Worm (Caenorhabditis elegans): ENCODE data around the gene idpb-4.

idpb-4 gene

DNA sequence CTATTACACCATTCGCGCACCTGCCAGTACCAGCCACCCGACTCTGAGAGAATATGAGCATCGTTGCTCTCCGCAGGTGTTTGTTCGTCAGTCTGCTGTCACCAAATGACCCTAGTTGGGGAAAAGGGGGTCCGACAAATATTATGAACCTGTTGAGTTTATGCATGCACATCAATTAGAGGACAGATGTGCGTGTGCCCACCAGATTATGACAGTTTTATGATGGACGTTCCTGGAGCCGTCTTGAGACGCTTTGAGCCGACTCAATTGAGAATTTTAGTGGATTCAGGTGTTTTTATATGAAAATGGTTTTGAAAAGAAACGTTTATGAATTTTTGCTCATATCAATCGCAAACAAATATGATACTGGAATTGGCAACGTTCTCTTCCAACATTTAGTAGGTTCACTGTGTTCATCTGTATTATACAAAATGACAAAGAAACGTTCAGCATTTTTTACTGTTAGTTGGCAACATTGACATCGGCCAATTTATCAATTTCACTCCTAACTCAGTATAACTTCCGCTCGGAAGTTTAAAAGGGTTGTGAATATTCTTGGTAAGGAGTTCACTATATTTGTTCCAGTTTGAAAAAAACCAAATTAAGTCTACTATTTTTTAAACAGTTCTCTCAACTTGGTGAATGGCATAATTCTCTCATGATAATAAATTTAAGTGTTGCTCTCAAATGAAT lies 10.0 kb upstream of the idpb-4 start (continued):
- no peak; the same call in none of the 2 replicates for TF ChIP-seq php-3 (GFP tag; IDR thresholded peaks at IDR 0.05)
- TF ChIP-seq ZK546.5 (tag; optimal IDR thresholded peaks at IDR 0.05) = no peak
- peak; percentile 42 for TF ChIP-seq Y5F2A.4 (GFP tag; optimal IDR thresholded peaks at IDR 0.05)
- TF ChIP-seq zfp-2 (tag; optimal IDR thresholded peaks at IDR 0.05) = no peak
- TF ChIP-seq lin-15B (tag; optimal IDR thresholded peaks at IDR 0.05) = no peak
- no peak for TF ChIP-seq daf-19 (GFP tag; conservative IDR thresholded peaks at IDR 0.05)
- TF ChIP-seq nhr-25 (tag; optimal IDR thresholded peaks at IDR 0.05; ENCODE audit: borderline replicate concordance, insufficient read depth) = peak; percentile 67
- TF ChIP-seq daf-16 (GFP tag; optimal IDR thresholded peaks at IDR 0.05) = peak in 1 of 2 experiments; percentile 11
- TF ChIP-seq daf-16 (tag; optimal IDR thresholded peaks at IDR 0.05) = peak; percentile 74
- TF ChIP-seq saeg-2 (GFP tag; IDR thresholded peaks at IDR 0.05) = no peak
- TF ChIP-seq nhr-28 (tag; optimal IDR thresholded peaks at IDR 0.05) = peak; percentile 15
- TF ChIP-seq Y75B8A.6 (GFP tag; IDR thresholded peaks at IDR 0.05) = peak; percentile 66; the same call in 1 of the 2 replicates
- peak; percentile 8 to 61; a peak in 2 of 4 replicates for TF ChIP-seq madf-5 (GFP tag; IDR thresholded peaks at IDR 0.05)
- TF ChIP-seq mdt-29 (GFP tag; IDR thresholded peaks at IDR 0.05) = peak; percentile 48; the same call in 1 of the 2 replicates
- peak; percentile 75 for TF ChIP-seq dve-1 (tag; optimal IDR thresholded peaks at IDR 0.05; ENCODE audit: insufficient read depth)
- peak in 1 of 2 experiments; percentile 6 for TF ChIP-seq mdl-1 (tag; optimal IDR thresholded peaks at IDR 0.05)
- TF ChIP-seq Y48G9A.11 (GFP tag; IDR thresholded peaks at IDR 0.05) = no peak
- TF ChIP-seq snpc-4 (tag; optimal IDR thresholded peaks at IDR 0.05) = no peak
- peak; percentile 68 for TF ChIP-seq T20F7.1 (GFP tag; optimal IDR thresholded peaks at IDR 0.05)
- TF ChIP-seq lim-7 (GFP tag; IDR thresholded peaks at IDR 0.05) = peak; percentile 60; the same call in 1 of the 2 replicates
- no peak for TF ChIP-seq spr-3 (GFP tag; optimal IDR thresholded peaks at IDR 0.05)
- no peak for TF ChIP-seq jun-1 (tag; optimal IDR thresholded peaks at IDR 0.05)
- no peak for TF ChIP-seq nhr-237 (tag; optimal IDR thresholded peaks at IDR 0.05)
- peak; percentile 83 for TF ChIP-seq duxl-1 (tag; optimal IDR thresholded peaks at IDR 0.05; ENCODE audit: poor library complexity)
- TF ChIP-seq dmd-6 (GFP tag; IDR thresholded peaks at IDR 0.05) = peak; percentile 52
- peak; percentile 14 for TF ChIP-seq rbr-2 (tag; optimal IDR thresholded peaks at IDR 0.05)
- TF ChIP-seq F26F4.8 (GFP tag; conservative IDR thresholded peaks at IDR 0.05) = no peak
- TF ChIP-seq dmd-8 (GFP tag; IDR thresholded peaks at IDR 0.05) = no peak
- peak; percentile 47 to 51 for TF ChIP-seq lsy-2 (tag; optimal IDR thresholded peaks at IDR 0.05)
- TF ChIP-seq unc-39 (tag; optimal IDR thresholded peaks at IDR 0.05) = no peak
- no peak for TF ChIP-seq ceh-82 (tag; optimal IDR thresholded peaks at IDR 0.05)
- no peak for TF ChIP-seq unc-130 (GFP tag; optimal IDR thresholded peaks at IDR 0.05)
- no peak for TF ChIP-seq fkh-10 (GFP tag; optimal IDR thresholded peaks at IDR 0.05)
- TF ChIP-seq tag-97 (GFP tag; IDR thresholded peaks at IDR 0.05) = no peak
- peak; percentile 54; the same call in 1 of the 2 replicates for TF ChIP-seq F44E2.7 (GFP tag; IDR thresholded peaks at IDR 0.05)
- TF ChIP-seq spr-1 (tag; optimal IDR thresholded peaks at IDR 0.05) = peak; percentile 57
- peak; percentile 78 for TF ChIP-seq nhr-77 (tag; optimal IDR thresholded peaks at IDR 0.05)
- no peak for TF ChIP-seq nhr-41 (GFP tag; IDR thresholded peaks at IDR 0.05)
- peak; percentile 41 for TF ChIP-seq nhr-111 (GFP tag; optimal IDR thresholded peaks at IDR 0.05)
- no peak for TF ChIP-seq lin-39 (tag; optimal IDR thresholded peaks at IDR 0.05)
- peak; percentile 65 for TF ChIP-seq nhr-10 (tag; optimal IDR thresholded peaks at IDR 0.05)
- TF ChIP-seq ctbp-1 (GFP tag; IDR thresholded peaks at IDR 0.05) = no peak; the same call in none of the 2 replicates
- TF ChIP-seq F37D6.2 (tag; optimal IDR thresholded peaks at IDR 0.05) = no peak
- TF ChIP-seq lir-3 (tag; optimal IDR thresholded peaks at IDR 0.05) = no peak
- TF ChIP-seq nhr-11 (tag; optimal IDR thresholded peaks at IDR 0.05) = peak; percentile 23
- peak; percentile 82 for TF ChIP-seq T26A8.4 (GFP tag; IDR thresholded peaks at IDR 0.05)
- TF ChIP-seq ceh-44 (GFP tag; IDR thresholded peaks at IDR 0.05) = no peak
- no peak for TF ChIP-seq zip-2 (tag; optimal IDR thresholded peaks at IDR 0.05)
- TF ChIP-seq mxl-3 (GFP tag; optimal IDR thresholded peaks at IDR 0.05) = peak; percentile 14
- no peak for TF ChIP-seq vab-7 (GFP tag; IDR thresholded peaks at IDR 0.05)

Data from whole organism, L4 larva.